Worm (Caenorhabditis elegans) whole organism, L1 larva: Measurements from ENCODE around the gene lin-13.

ENCODE experiments used
- C16A3.4 ChIP-seq: fragments of 150-350 bp; optimal IDR thresholded peaks from 2 replicates; lab custom pipeline; 2014; ENCODE audit warnings: missing biosample characterization, missing genetic modification characterization
- C34B4.2 ChIP-seq: sonication (generic microtip); optimal IDR thresholded peaks from 2 replicates; lab custom pipeline; 2017; ENCODE audit warnings: mild to moderate bottlenecking, missing genetic modification characterization, missing compliant biosample characterization
- aha-1 ChIP-seq: fragments of 150-350 bp; optimal IDR thresholded peaks from 2 replicates; lab custom pipeline; 2014; ENCODE audit warnings: missing biosample characterization, missing genetic modification characterization
- ama-1 ChIP-seq: fragments of 150-350 bp; optimal IDR thresholded peaks from 2 replicates; lab custom pipeline; 2014
- ceh-8 ChIP-seq: fragments of 200-800 bp; sonication (Bioruptor generic); optimal IDR thresholded peaks from 2 replicates; lab custom pipeline; 2018; ENCODE audit warnings: mild to moderate bottlenecking, missing genetic modification characterization, moderate library complexity, missing compliant biosample characterization
- ceh-82 ChIP-seq, 3 experiments: fragments of 150-350 bp in 1 of 3; sonication (generic microtip) in 2 of 3; optimal IDR thresholded peaks; 2 replicates each; lab custom pipeline; 2014 to 2017; ENCODE audit warnings: missing biosample characterization in 3 of 3, missing genetic modification characterization in 3 of 3
- efl-1 ChIP-seq, 4 experiments: fragments of 150-350 bp; optimal IDR thresholded peaks in 3 of 4; peaks in 1 of 4; 1 replicate in 1 of 4; 2 replicates in 3 of 4; lab custom pipeline; 2014; ENCODE audit warnings: missing biosample characterization in 2 of 4, missing genetic modification characterization in 2 of 4, missing genetic modification reagents in 2 of 4
- fkh-10 ChIP-seq: sonication (generic microtip); optimal IDR thresholded peaks from 2 replicates; lab custom pipeline; 2017; ENCODE audit warnings: missing biosample characterization, missing genetic modification reagents, missing genetic modification characterization
- fos-1 ChIP-seq: fragments of 150-350 bp; optimal IDR thresholded peaks from 2 replicates; lab custom pipeline; 2014; ENCODE audit warnings: missing biosample characterization, missing genetic modification characterization
- hlh-17 ChIP-seq: fragments of 200-800 bp; sonication (Bioruptor generic); optimal IDR thresholded peaks from 2 replicates; lab custom pipeline; 2018; ENCODE audit warnings: missing genetic modification characterization, mild to moderate bottlenecking, missing compliant biosample characterization, moderate library complexity, borderline replicate concordance
- hpl-2 ChIP-seq: fragments of 150-350 bp; optimal IDR thresholded peaks from 2 replicates; lab custom pipeline; 2014; ENCODE audit warnings: missing biosample characterization, missing genetic modification reagents, missing genetic modification characterization
- irx-1 ChIP-seq: sonication (generic microtip); optimal IDR thresholded peaks from 2 replicates; lab custom pipeline; 2016; ENCODE audit warnings: missing genetic modification characterization, missing compliant biosample characterization
- isw-1 ChIP-seq: fragments of 200-800 bp; sonication (Bioruptor generic); IDR thresholded peaks from 2 replicates; pipeline ENCODE4 v1.3.6; 2022; ENCODE audit warnings: missing genetic modification characterization, missing compliant biosample characterization
- jun-1 ChIP-seq: fragments of 150-350 bp; optimal IDR thresholded peaks from 2 replicates; lab custom pipeline; 2014; ENCODE audit warnings: missing biosample characterization, missing genetic modification reagents, missing genetic modification characterization
- lin-13 ChIP-seq: fragments of 150-350 bp; optimal IDR thresholded peaks from 2 replicates; lab custom pipeline; 2014; ENCODE audit warnings: missing biosample characterization, missing genetic modification reagents, missing genetic modification characterization
- lin-14 ChIP-seq: fragments of 200-800 bp; sonication (Bioruptor generic); optimal IDR thresholded peaks from 2 replicates; lab custom pipeline; 2018; ENCODE audit warnings: mild to moderate bottlenecking, missing genetic modification characterization, moderate library complexity, missing compliant biosample characterization
- lin-35 ChIP-seq, 2 experiments: fragments of 150-350 bp; optimal IDR thresholded peaks; 2 replicates each; lab custom pipeline; 2014; ENCODE audit warnings: missing biosample characterization in 2 of 2, missing genetic modification characterization in 2 of 2, missing genetic modification reagents in 2 of 2
- lin-39 ChIP-seq: fragments of 150-350 bp; optimal IDR thresholded peaks from 2 replicates; lab custom pipeline; 2014; ENCODE audit warnings: missing biosample characterization, missing genetic modification reagents, missing genetic modification characterization
- lir-3 ChIP-seq: sonication (generic microtip); optimal IDR thresholded peaks from 2 replicates; lab custom pipeline; 2016; ENCODE audit warnings: mild to moderate bottlenecking, missing genetic modification characterization, moderate library complexity, missing compliant biosample characterization; ENCODE audit not compliant: poor library complexity
- lsy-2 ChIP-seq, 2 experiments: fragments of 150-350 bp; optimal IDR thresholded peaks; 2 replicates each; lab custom pipeline; 2014; ENCODE audit warnings: missing biosample characterization in 2 of 2, missing genetic modification characterization in 2 of 2
- mef-2 ChIP-seq: fragments of 150-350 bp; optimal IDR thresholded peaks from 2 replicates; lab custom pipeline; 2014; ENCODE audit warnings: missing biosample characterization, missing genetic modification characterization
- mep-1 ChIP-seq: fragments of 150-350 bp; optimal IDR thresholded peaks from 2 replicates; lab custom pipeline; 2014; ENCODE audit warnings: missing biosample characterization, missing genetic modification characterization
- nhr-20 ChIP-seq: sonication (generic microtip); optimal IDR thresholded peaks from 2 replicates; lab custom pipeline; 2016; ENCODE audit warnings: mild to moderate bottlenecking, missing genetic modification characterization, missing compliant biosample characterization
- nhr-237 ChIP-seq: fragments of 150-350 bp; optimal IDR thresholded peaks from 2 replicates; lab custom pipeline; 2014; ENCODE audit warnings: missing biosample characterization, missing genetic modification characterization
- nhr-47 ChIP-seq: sonication (generic microtip); optimal IDR thresholded peaks from 2 replicates; lab custom pipeline; 2016; ENCODE audit warnings: mild to moderate bottlenecking, missing genetic modification characterization, moderate library complexity, missing compliant biosample characterization
- nhr-71 ChIP-seq: sonication (generic microtip); optimal IDR thresholded peaks from 2 replicates; lab custom pipeline; 2016; ENCODE audit warnings: mild to moderate bottlenecking, missing genetic modification characterization, moderate library complexity, missing compliant biosample characterization
- nhr-84 ChIP-seq: sonication (generic microtip); optimal IDR thresholded peaks from 2 replicates; lab custom pipeline; 2017; ENCODE audit warnings: missing biosample characterization, missing genetic modification characterization
- nhr-85 ChIP-seq: sonication (generic microtip); peaks from one replicate; lab custom pipeline; 2016; ENCODE audit warnings: missing genetic modification characterization, inconsistent platforms, missing compliant biosample characterization
- pag-3 ChIP-seq: sonication (generic microtip); optimal IDR thresholded peaks from 2 replicates; lab custom pipeline; 2017; ENCODE audit warnings: missing genetic modification characterization, mild to moderate bottlenecking, missing compliant biosample characterization, antibody characterized with exemption, borderline replicate concordance; ENCODE audit not compliant: insufficient read depth
- skn-1 ChIP-seq: fragments of 150-350 bp; optimal IDR thresholded peaks from 2 replicates; lab custom pipeline; 2014; ENCODE audit warnings: missing biosample characterization, missing genetic modification characterization
- sup-37 ChIP-seq: fragments of 200-800 bp; sonication (Bioruptor generic); optimal IDR thresholded peaks from 2 replicates; lab custom pipeline; 2018; ENCODE audit warnings: mild to moderate bottlenecking, missing genetic modification characterization, missing compliant biosample characterization
- swsn-7 ChIP-seq: sonication (generic microtip); optimal IDR thresholded peaks from 2 replicates; lab custom pipeline; 2016; ENCODE audit warnings: missing genetic modification characterization, missing compliant biosample characterization
- tlp-1 ChIP-seq: fragments of 150-350 bp; optimal IDR thresholded peaks from 2 replicates; lab custom pipeline; 2014; ENCODE audit warnings: missing biosample characterization, missing genetic modification characterization
- unc-130 ChIP-seq: fragments of 150-350 bp; optimal IDR thresholded peaks from 2 replicates; lab custom pipeline; 2017; ENCODE audit warnings: missing biosample characterization, missing genetic modification characterization, inconsistent platforms
- unc-62 ChIP-seq: fragments of 150-350 bp; optimal IDR thresholded peaks from 2 replicates; lab custom pipeline; 2014; ENCODE audit warnings: missing biosample characterization, missing genetic modification reagents, missing genetic modification characterization
- unc-86 ChIP-seq: sonication (generic microtip); optimal IDR thresholded peaks from 2 replicates; lab custom pipeline; 2016; ENCODE audit warnings: missing genetic modification characterization, missing compliant biosample characterization
- vab-15 ChIP-seq: sonication (generic microtip); optimal IDR thresholded peaks from 2 replicates; lab custom pipeline; 2017; ENCODE audit warnings: missing genotype, mild to moderate bottlenecking, missing genetic modification characterization, missing compliant biosample characterization
- zip-4 ChIP-seq: fragments of 200-800 bp; sonication (Bioruptor generic); optimal IDR thresholded peaks from 2 replicates; lab custom pipeline; 2018; ENCODE audit warnings: mild to moderate bottlenecking, missing genetic modification characterization, moderate library complexity, missing compliant biosample characterization
- ztf-4 ChIP-seq: fragments of 150-350 bp; optimal IDR thresholded peaks from 2 replicates; lab custom pipeline; 2014; ENCODE audit warnings: missing biosample characterization, missing genetic modification characterization

lin-13 gene

DNA sequence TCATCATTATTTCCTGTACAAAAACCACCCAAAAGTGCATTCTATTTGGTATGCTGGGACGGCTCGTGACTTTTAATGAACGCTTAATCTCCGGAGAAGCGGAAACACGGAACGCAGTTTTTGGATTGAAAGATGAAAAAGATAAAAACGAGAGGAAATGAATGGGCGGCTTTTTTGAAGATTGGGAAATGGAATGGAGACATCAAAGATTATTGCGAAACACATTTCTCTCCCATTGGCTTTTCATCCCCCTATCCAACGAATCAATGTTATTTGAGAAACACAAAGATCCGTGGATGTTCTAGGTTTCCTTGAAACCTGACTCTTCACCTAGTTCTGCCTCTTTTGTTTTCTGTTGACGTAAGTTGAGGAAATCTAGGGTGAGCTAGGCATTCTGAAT lies 15.1 kb upstream of the lin-13 start (continued):
- TF ChIP-seq pag-3 = no peak
- TF ChIP-seq ceh-82 (tag; optimal IDR thresholded peaks at IDR 0.05; lab: Kevin White, UChicago) = peak in 1 of 3 experiments; percentile 3
- no peak for TF ChIP-seq hpl-2 (GFP tag; lab: Kevin White, UChicago)
- TF ChIP-seq lin-14 = peak; percentile 65
- peak; percentile 26 for TF ChIP-seq fkh-10 (GFP tag; lab: Kevin White, UChicago)
- no peak for TF ChIP-seq aha-1
- TF ChIP-seq nhr-20 (tag; lab: Kevin White, UChicago) = no peak
- TF ChIP-seq nhr-84 (tag; lab: Kevin White, UChicago) = no peak
- TF ChIP-seq C34B4.2 (tag; lab: Kevin White, UChicago) = no peak
- TF ChIP-seq skn-1 = no peak
- peak; percentile 29 for TF ChIP-seq zip-4 (GFP tag; lab: Kevin White, UChicago)

- TF ChIP-seq unc-86 (tag; lab: Kevin White, UChicago) (peak; percentile 3), zip-4 (GFP tag; lab: Kevin White, UChicago) (no peak), unc-62 (GFP tag; lab: Kevin White, UChicago) (no peak), lin-14 (peak; percentile 73), mep-1 (peak; percentile 6), unc-130 (tag; lab: Kevin White, UChicago) (no peak), tlp-1 (tag; lab: Kevin White, UChicago) (no peak), jun-1 (no peak), ama-1 (lab: Kevin White, UChicago) (peak; percentile 24), fkh-10 (GFP tag; lab: Kevin White, UChicago) (peak; percentile 29), lin-39 (tag; lab: Kevin White, UChicago) (no peak), ceh-82 (tag; optimal IDR thresholded peaks at IDR 0.05; lab: Kevin White, UChicago) (peak in 2 of 3 experiments; percentile 1 to 14), ztf-4 (tag; lab: Kevin White, UChicago) (peak; percentile 4), lsy-2 (tag; optimal IDR thresholded peaks at IDR 0.05; lab: Kevin White, UChicago) (peak in 1 of 2 experiments; percentile 36), nhr-85 (tag; lab: Kevin White, UChicago) (peak; percentile 24), C16A3.4 (no peak), nhr-237 (no peak), nhr-20 (tag; lab: Kevin White, UChicago) (peak; percentile 7)
- TF ChIP-seq, all 84 proteins: peak for 10
Measured at ce11 chrIII:7723412-7724068, 14.2 kb upstream of the lin-13 start.

DNA sequence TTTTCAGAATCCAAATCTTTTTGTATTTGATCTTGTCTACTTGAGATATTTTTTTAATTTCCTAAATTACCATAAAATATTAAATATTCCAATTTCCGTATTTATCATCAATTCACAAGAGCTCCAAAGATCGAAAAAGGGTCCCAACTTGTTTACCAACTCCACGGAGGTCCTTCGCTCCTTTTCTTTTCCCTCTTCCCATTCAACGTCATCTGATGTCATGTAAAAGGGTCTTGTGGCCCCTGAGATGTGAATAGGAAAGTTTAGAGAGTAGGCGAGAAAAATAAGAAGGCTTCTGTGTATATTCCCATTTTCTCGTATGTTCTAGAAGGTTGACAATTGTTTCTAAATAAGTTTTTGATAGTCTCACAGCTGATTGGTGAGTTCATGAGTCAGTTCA lies 13.7 kb upstream of the lin-13 start:
- TF ChIP-seq lir-3 (tag; lab: Kevin White, UChicago) (no peak), sup-37 (no peak), mep-1 (no peak), nhr-47 (tag; lab: Kevin White, UChicago) (peak; percentile 5), nhr-71 (tag; lab: Kevin White, UChicago) (peak; percentile 48), lin-13 (GFP tag; lab: Kevin White, UChicago) (peak; percentile 11), irx-1 (no peak), pag-3 (no peak), vab-15 (tag; lab: Kevin White, UChicago) (no peak), swsn-7 (tag; lab: Kevin White, UChicago) (peak; percentile 8), lin-14 (peak; percentile 85), fkh-10 (GFP tag; lab: Kevin White, UChicago) (peak; percentile 46), ceh-8 (GFP tag; lab: Kevin White, UChicago) (peak; percentile 22), mef-2 (tag; lab: Kevin White, UChicago) (no peak), C34B4.2 (tag; lab: Kevin White, UChicago) (no peak), unc-130 (tag; lab: Kevin White, UChicago) (no peak), hlh-17 (GFP tag; lab: Kevin White, UChicago) (no peak), efl-1 (optimal IDR thresholded peaks at IDR 0.05; lab: Kevin White, UChicago) (peak in 1 of 2 experiments; percentile 1), efl-1 (GFP tag; optimal IDR thresholded peaks at IDR 0.05 in 1 of 2; lab: Kevin White, UChicago) (no peak), lin-35 (GFP tag; optimal IDR thresholded peaks at IDR 0.05; lab: Kevin White, UChicago) (peak in 1 of 2 experiments; percentile 10), nhr-237 (no peak), isw-1 (GFP tag; lab: Robert Waterston, UW) (peak; percentile 14; the same call in 1 of the 2 replicates), fos-1 (tag; lab: Kevin White, UChicago) (no peak), unc-86 (tag; lab: Kevin White, UChicago) (peak; percentile 27), ama-1 (lab: Kevin White, UChicago) (peak; percentile 25), ceh-82 (tag; optimal IDR thresholded peaks at IDR 0.05; lab: Kevin White, UChicago) (peak in 1 of 3 experiments; percentile 42), lsy-2 (tag; optimal IDR thresholded peaks at IDR 0.05; lab: Kevin White, UChicago) (peak; percentile 4 to 51)
